Worm (Caenorhabditis elegans) whole organism, young adult: Measurements from ENCODE around the gene hot-1.

Source experiments
- B0019.2 ChIP-seq: fragments of 200-800 bp; sonication (Bioruptor generic); conservative IDR thresholded peaks from 2 replicates; pipeline ENCODE4 v1.3.6; 2022; ENCODE audit warnings: missing genetic modification reagents, missing genetic modification characterization, missing compliant biosample characterization
- B0261.1 ChIP-seq: sonication (generic microtip); optimal IDR thresholded peaks from 2 replicates; lab custom pipeline; 2016; ENCODE audit warnings: mild to moderate bottlenecking, missing genetic modification characterization, moderate library complexity, missing compliant biosample characterization
- F55B11.4 ChIP-seq: sonication (generic microtip); optimal IDR thresholded peaks from 2 replicates; lab custom pipeline; 2016; ENCODE audit warnings: missing compliant biosample characterization, missing genetic modification characterization, borderline replicate concordance; ENCODE audit not compliant: insufficient read depth
- T07F8.4 ChIP-seq: sonication (generic microtip); optimal IDR thresholded peaks from 2 replicates; lab custom pipeline; 2016; ENCODE audit warnings: mild to moderate bottlenecking, missing genetic modification characterization, moderate library complexity, missing compliant biosample characterization
- Y79H2A.3 ChIP-seq: fragments of 200-800 bp; sonication (Bioruptor generic); conservative IDR thresholded peaks from 2 replicates; pipeline ENCODE4 v1.3.6; 2022; ENCODE audit warnings: missing genetic modification reagents, missing genetic modification characterization, missing compliant biosample characterization
- Y95B8A.8 ChIP-seq: fragments of 200-800 bp; sonication (Bioruptor generic); IDR thresholded peaks from 2 replicates; pipeline ENCODE4 v1.3.6; 2022; ENCODE audit warnings: missing genetic modification reagents, missing genetic modification characterization, missing compliant biosample characterization
- akir-1 ChIP-seq: fragments of 200-800 bp; sonication (Bioruptor generic); optimal IDR thresholded peaks from 2 replicates; lab custom pipeline; 2018; ENCODE audit warnings: mild to moderate bottlenecking, missing genetic modification characterization, moderate library complexity, missing compliant biosample characterization
- ama-1 ChIP-seq, 3 experiments: fragments of 150-350 bp in 1 of 3; sonication (generic microtip) in 2 of 3; optimal IDR thresholded peaks; 2 replicates each; lab custom pipeline; 2014 to 2018; ENCODE audit warnings: missing biosample characterization in 2 of 3, missing genetic modification characterization in 2 of 3, missing genetic modification reagents in 2 of 3
- athp-1 ChIP-seq: sonication (generic microtip); optimal IDR thresholded peaks from 2 replicates; lab custom pipeline; 2017; ENCODE audit warnings: mild to moderate bottlenecking, missing genetic modification characterization, missing compliant biosample characterization
- attf-6 ChIP-seq: fragments of 200-800 bp; sonication (Bioruptor generic); IDR thresholded peaks from 2 replicates; pipeline ENCODE4 v1.3.6; 2022; ENCODE audit warnings: missing genetic modification reagents, missing genetic modification characterization, missing compliant biosample characterization
- cebp-1 ChIP-seq, 2 experiments: fragments of 200-800 bp in 1 of 2; sonication (Bioruptor generic) in 1 of 2; sonication (generic microtip) in 1 of 2; IDR thresholded peaks in 1 of 2; optimal IDR thresholded peaks in 1 of 2; 2 replicates each; pipeline versions ENCODE4 v1.3.6 to Lab custom; 2017 to 2022; ENCODE audit warnings: missing compliant biosample characterization in 2 of 2, missing genetic modification characterization in 2 of 2, mild to moderate bottlenecking in 1 of 2, missing genetic modification reagents in 1 of 2, moderate library complexity in 1 of 2
- cebp-2 ChIP-seq: fragments of 200-800 bp; sonication (Bioruptor generic); IDR thresholded peaks from 2 replicates; pipeline ENCODE4 v1.3.6; 2022; ENCODE audit warnings: missing genetic modification characterization, missing compliant biosample characterization
- ceh-100 ChIP-seq: fragments of 200-800 bp; sonication (Bioruptor generic); IDR thresholded peaks from 2 replicates; pipeline ENCODE4 v1.3.6; 2022; ENCODE audit warnings: missing genetic modification reagents, missing genetic modification characterization, missing compliant biosample characterization
- ceh-58 ChIP-seq: fragments of 200-800 bp; sonication (Bioruptor generic); IDR thresholded peaks from 2 replicates; pipeline ENCODE4 v1.3.6; 2022; ENCODE audit warnings: missing genetic modification characterization, missing compliant biosample characterization
- ceh-79 ChIP-seq: sonication (generic microtip); optimal IDR thresholded peaks from 2 replicates; lab custom pipeline; 2017; ENCODE audit warnings: mild to moderate bottlenecking, missing genetic modification characterization, missing compliant biosample characterization
- dpl-1 ChIP-seq: fragments of 150-350 bp; optimal IDR thresholded peaks from 2 replicates; lab custom pipeline; 2014; ENCODE audit warnings: missing biosample characterization, missing genetic modification reagents, missing genetic modification characterization
- egl-18 ChIP-seq: fragments of 200-800 bp; sonication (Bioruptor generic); IDR thresholded peaks from 2 replicates; pipeline ENCODE4 v1.3.6; 2022; ENCODE audit warnings: missing genetic modification reagents, missing genetic modification characterization, missing compliant biosample characterization
- egl-44 ChIP-seq: fragments of 200-800 bp; sonication (Bioruptor generic); IDR thresholded peaks from 2 replicates; pipeline ENCODE4 v1.3.6; 2022; ENCODE audit warnings: missing genetic modification reagents, missing genetic modification characterization, missing compliant biosample characterization
- hlh-12 ChIP-seq: sonication (generic microtip); optimal IDR thresholded peaks from 2 replicates; lab custom pipeline; 2016; ENCODE audit warnings: missing genetic modification characterization, missing compliant biosample characterization
- hmg-1.2 ChIP-seq: fragments of 200-800 bp; sonication (Bioruptor generic); IDR thresholded peaks from 2 replicates; pipeline ENCODE4 v1.3.6; 2022; ENCODE audit warnings: missing genetic modification reagents, missing genetic modification characterization, missing compliant biosample characterization
- hmg-20 ChIP-seq: fragments of 200-800 bp; sonication (Bioruptor generic); IDR thresholded peaks from 2 replicates; pipeline ENCODE4 v1.3.6; 2022; ENCODE audit warnings: missing genetic modification reagents, missing genetic modification characterization, missing compliant biosample characterization
- let-607 ChIP-seq, 2 experiments: fragments of 200-800 bp in 1 of 2; sonication (Bioruptor generic) in 1 of 2; sonication (generic microtip) in 1 of 2; optimal IDR thresholded peaks; 2 replicates each; lab custom pipeline; 2016 to 2018; ENCODE audit warnings: mild to moderate bottlenecking in 2 of 2, missing compliant biosample characterization in 2 of 2, missing genetic modification characterization in 2 of 2, moderate library complexity in 2 of 2, missing genotype in 1 of 2
- lin-35 ChIP-seq, 3 experiments: fragments of 150-350 bp in 2 of 3; sonication (generic microtip) in 1 of 3; optimal IDR thresholded peaks; 2 replicates each; lab custom pipeline; 2014 to 2018; ENCODE audit warnings: missing biosample characterization in 3 of 3, missing genetic modification characterization in 3 of 3, missing genetic modification reagents in 3 of 3
- lin-54 ChIP-seq: fragments of 200-800 bp; sonication (Bioruptor generic); optimal IDR thresholded peaks from 2 replicates; lab custom pipeline; 2018; ENCODE audit warnings: mild to moderate bottlenecking, missing genetic modification characterization, missing compliant biosample characterization
- lir-1 ChIP-seq: fragments of 200-800 bp; sonication (Bioruptor generic); conservative IDR thresholded peaks from 2 replicates; pipeline ENCODE4 v1.3.6; 2022; ENCODE audit warnings: missing genetic modification reagents, missing genetic modification characterization, missing compliant biosample characterization
- madf-10 ChIP-seq: sonication (generic microtip); optimal IDR thresholded peaks from 2 replicates; lab custom pipeline; 2016; ENCODE audit warnings: mild to moderate bottlenecking, missing genetic modification characterization, missing compliant biosample characterization
- madf-3 ChIP-seq: fragments of 200-800 bp; sonication (Bioruptor generic); IDR thresholded peaks from 2 replicates; pipeline ENCODE4 v1.3.6; 2022; ENCODE audit warnings: missing genetic modification reagents, missing genetic modification characterization, missing compliant biosample characterization
- madf-6 ChIP-seq: fragments of 200-800 bp; sonication (Bioruptor generic); IDR thresholded peaks from 2 replicates; pipeline ENCODE4 v1.3.6; 2022; ENCODE audit warnings: missing genetic modification reagents, missing genetic modification characterization, missing compliant biosample characterization
- mes-4 ChIP-seq: sonication (generic microtip); optimal IDR thresholded peaks from 2 replicates; lab custom pipeline; 2016; ENCODE audit warnings: missing genotype, missing genetic modification characterization, missing compliant biosample characterization
- nfya-2 ChIP-seq: fragments of 200-800 bp; sonication (Bioruptor generic); IDR thresholded peaks from 2 replicates; pipeline ENCODE4 v1.3.6; 2022; ENCODE audit warnings: missing genetic modification reagents, missing genetic modification characterization, missing compliant biosample characterization
- nhr-27 ChIP-seq: fragments of 200-800 bp; sonication (Bioruptor generic); optimal IDR thresholded peaks from 2 replicates; lab custom pipeline; 2018; ENCODE audit warnings: mild to moderate bottlenecking, missing genetic modification characterization, moderate library complexity, missing compliant biosample characterization
- pbrm-1 ChIP-seq: fragments of 200-800 bp; sonication (Bioruptor generic); IDR thresholded peaks from 2 replicates; pipeline ENCODE4 v1.3.6; 2022; ENCODE audit warnings: missing genetic modification reagents, missing genetic modification characterization, missing compliant biosample characterization
- rec-8 ChIP-seq, 2 experiments: sonication (generic microtip); optimal IDR thresholded peaks; 2 replicates each; lab custom pipeline; 2016; ENCODE audit warnings: mild to moderate bottlenecking in 2 of 2, missing genetic modification characterization in 2 of 2, missing genetic modification reagents in 2 of 2, missing genotype in 2 of 2, missing biosample characterization in 1 of 2, missing compliant biosample characterization in 1 of 2, moderate library complexity in 1 of 2
- sea-2 ChIP-seq: fragments of 200-800 bp; sonication (Bioruptor generic); IDR thresholded peaks from 2 replicates; pipeline ENCODE4 v1.3.6; 2022; ENCODE audit warnings: missing genetic modification characterization, missing compliant biosample characterization
- snpc-3.4 ChIP-seq: sonication (generic microtip); optimal IDR thresholded peaks from 2 replicates; lab custom pipeline; 2017; ENCODE audit warnings: missing genetic modification characterization, mild to moderate bottlenecking, missing compliant biosample characterization, antibody characterized with exemption, moderate library complexity, missing genotype, missing genetic modification reagents
- sptf-2 ChIP-seq: fragments of 200-800 bp; sonication (Bioruptor generic); optimal IDR thresholded peaks from 2 replicates; lab custom pipeline; 2018; ENCODE audit warnings: mild to moderate bottlenecking, missing genetic modification characterization, missing compliant biosample characterization
- tbx-9 ChIP-seq: sonication (generic microtip); optimal IDR thresholded peaks from 2 replicates; lab custom pipeline; 2016; ENCODE audit warnings: borderline replicate concordance, missing genetic modification characterization, inconsistent platforms, missing compliant biosample characterization
- unc-62 ChIP-seq: fragments of 150-350 bp; optimal IDR thresholded peaks from 2 replicates; lab custom pipeline; 2014; ENCODE audit warnings: missing biosample characterization, missing genetic modification reagents, missing genetic modification characterization
- xnd-1 ChIP-seq: sonication (generic microtip); optimal IDR thresholded peaks from 2 replicates; lab custom pipeline; 2016; ENCODE audit warnings: missing genotype, missing genetic modification reagents, missing genetic modification characterization, missing compliant biosample characterization
- zfh-2 ChIP-seq: fragments of 200-800 bp; sonication (Bioruptor generic); conservative IDR thresholded peaks from 2 replicates; pipeline ENCODE4 v1.3.6; 2022; ENCODE audit warnings: missing genetic modification reagents, missing genetic modification characterization, missing compliant biosample characterization
- ztf-25 ChIP-seq: fragments of 200-800 bp; sonication (Bioruptor generic); IDR thresholded peaks from 2 replicates; pipeline ENCODE4 v1.3.6; 2022; ENCODE audit warnings: missing genetic modification reagents, missing genetic modification characterization, missing compliant biosample characterization
- ztf-28 ChIP-seq: fragments of 200-800 bp; sonication (Bioruptor generic); IDR thresholded peaks from 2 replicates; pipeline ENCODE4 v1.3.6; 2022; ENCODE audit warnings: missing genetic modification reagents, missing genetic modification characterization, missing compliant biosample characterization
- ztf-3 ChIP-seq: fragments of 200-800 bp; sonication (Bioruptor generic); optimal IDR thresholded peaks from 2 replicates; lab custom pipeline; 2018; ENCODE audit warnings: mild to moderate bottlenecking, missing genetic modification characterization, missing compliant biosample characterization

The hot-1 gene

DNA sequence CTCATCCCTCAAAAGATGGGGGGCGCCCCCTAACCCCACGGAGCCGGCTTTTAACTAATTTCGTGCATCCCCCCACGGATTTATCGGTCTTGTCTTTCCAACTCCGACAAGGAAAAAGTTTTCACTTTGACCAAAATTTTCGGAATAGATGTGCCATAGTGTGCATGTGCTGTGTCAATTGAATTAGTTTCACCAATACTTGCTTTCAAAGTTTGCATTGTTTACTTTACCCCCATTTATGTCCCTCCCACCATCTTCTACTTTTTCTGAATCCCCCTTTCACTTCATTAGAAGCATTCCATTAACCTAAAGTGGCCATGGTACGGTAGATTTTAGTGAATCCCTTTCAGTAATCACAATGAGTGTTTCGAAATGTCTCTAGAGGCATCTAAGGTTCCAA is 3.2 kb upstream of the hot-1 start:
- TF ChIP-seq madf-3 (GFP tag; lab: Robert Waterston, UW) (0 out of 2 replicates have a peak, but pooled peaks have one; percentile 32), ztf-28 (GFP tag; lab: Robert Waterston, UW) (0 out of 2 replicates have a peak, but pooled peaks have one; percentile 13), let-607 (tag; optimal IDR thresholded peaks at IDR 0.05; lab: Kevin White, UChicago) (no peak), tbx-9 (tag; lab: Kevin White, UChicago) (no peak), ceh-58 (GFP tag; lab: Robert Waterston, UW) (no peak), rec-8 (tag; optimal IDR thresholded peaks at IDR 0.05; lab: Kevin White, UChicago) (no peak)
- TF ChIP-seq, all 124 proteins: peak for 2

DNA sequence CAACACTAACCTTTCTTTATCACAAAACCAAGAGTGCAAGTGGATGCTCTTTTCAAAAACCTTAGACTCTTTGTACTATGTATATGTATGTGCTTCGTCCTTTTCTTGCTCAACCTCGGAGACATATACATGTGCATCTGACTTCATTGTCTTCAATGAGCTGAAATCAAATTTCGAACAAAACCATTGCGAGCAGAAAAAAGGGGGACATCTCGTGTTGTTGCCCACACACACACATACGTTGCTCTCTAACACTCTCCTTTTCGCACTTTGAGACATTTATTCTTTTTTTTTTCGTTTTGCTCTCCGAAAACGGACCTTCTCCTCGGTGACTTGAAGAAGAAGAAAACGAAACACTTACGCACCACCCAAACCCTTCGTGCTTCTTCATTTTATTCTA is 624 bp upstream of the hot-1 start:
- TF ChIP-seq cebp-1 (GFP tag; IDR thresholded peaks at IDR 0.05; lab: Robert Waterston, UW) (no peak), cebp-1 (tag; optimal IDR thresholded peaks at IDR 0.05; lab: Kevin White, UChicago) (no peak), akir-1 (GFP tag; lab: Kevin White, UChicago) (no peak), Y95B8A.8 (GFP tag; lab: Robert Waterston, UW) (no peak), hmg-1.2 (GFP tag; lab: Robert Waterston, UW) (no peak), athp-1 (tag; lab: Kevin White, UChicago) (no peak), madf-6 (GFP tag; lab: Robert Waterston, UW) (no peak), Y79H2A.3 (GFP tag; lab: Robert Waterston, UW) (no peak), attf-6 (GFP tag; lab: Robert Waterston, UW) (no peak), mes-4 (tag; lab: Kevin White, UChicago) (no peak), sptf-2 (GFP tag; lab: Kevin White, UChicago) (no peak), lin-35 (GFP tag; optimal IDR thresholded peaks at IDR 0.05; lab: Kevin White, UChicago) (no peak), madf-10 (no peak), unc-62 (GFP tag; lab: Kevin White, UChicago) (no peak), lin-54 (GFP tag; lab: Kevin White, UChicago) (no peak), ceh-100 (GFP tag; lab: Robert Waterston, UW) (no peak), pbrm-1 (GFP tag; lab: Robert Waterston, UW) (no peak), ztf-25 (GFP tag; lab: Robert Waterston, UW) (no peak), egl-44 (no peak)

DNA sequence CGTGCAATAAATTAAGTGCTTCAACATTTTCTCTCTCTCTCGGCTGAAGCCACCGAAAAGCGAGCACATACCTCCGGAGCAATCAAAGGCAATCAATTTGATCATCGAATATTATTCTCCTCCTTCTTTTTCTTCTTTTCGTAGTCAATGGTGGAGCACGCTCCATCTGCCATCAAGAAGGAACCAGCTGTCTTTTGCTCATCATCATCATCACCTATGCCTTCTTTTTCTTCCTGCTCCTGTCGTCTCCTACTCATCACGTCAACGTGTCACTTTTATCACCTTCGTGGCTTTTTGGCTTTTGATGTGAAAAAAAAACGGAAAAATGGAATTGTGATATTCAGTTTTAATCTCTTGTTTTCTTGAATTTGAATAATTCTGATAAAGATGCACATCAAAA is 4.7 kb downstream of the hot-1 start:
- no peak for TF ChIP-seq hlh-12
- no peak for TF ChIP-seq ama-1 (optimal IDR thresholded peaks at IDR 0.05; lab: Kevin White, UChicago)
- no peak for TF ChIP-seq ama-1 (GFP tag; optimal IDR thresholded peaks at IDR 0.05; lab: Kevin White, UChicago)
- no peak for TF ChIP-seq xnd-1 (tag; lab: Kevin White, UChicago)
- no peak for TF ChIP-seq hmg-20
- no peak for TF ChIP-seq F55B11.4 (tag; lab: Kevin White, UChicago)
- TF ChIP-seq mes-4 (tag; lab: Kevin White, UChicago), result no peak
- TF ChIP-seq ceh-79 (tag; lab: Kevin White, UChicago), result no peak
- TF ChIP-seq egl-18 (GFP tag; lab: Robert Waterston, UW), result no peak
- TF ChIP-seq B0261.1 (tag; lab: Kevin White, UChicago), result no peak
- no peak for TF ChIP-seq B0019.2 (GFP tag; lab: Robert Waterston, UW)

DNA sequence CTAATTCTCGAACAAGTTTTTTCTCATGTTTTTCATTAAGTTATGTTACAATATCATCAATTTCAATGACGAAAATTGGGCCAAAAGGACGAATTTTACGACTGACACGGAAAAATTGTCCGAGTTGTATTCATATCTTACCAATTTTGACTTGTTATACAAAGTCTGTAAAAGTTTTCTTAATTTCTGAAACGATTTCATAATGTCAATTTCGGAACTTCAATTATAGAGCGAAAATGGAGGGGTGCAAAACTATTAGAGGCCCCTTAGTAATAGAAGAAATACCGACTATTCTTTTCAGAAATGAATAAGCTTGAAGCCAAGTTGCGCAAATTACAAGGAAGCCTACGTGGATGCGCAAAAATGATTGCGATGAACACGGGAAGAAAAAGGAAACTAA is 10.7 kb downstream of the hot-1 start, which contains the start of gene F43D2.3:
TSS of gene F43D2.3 (plus strand) at position 301 of the 400 bp plus-strand sequence.
- TF ChIP-seq lir-1 (no peak), dpl-1 (GFP tag; lab: Kevin White, UChicago) (no peak), lin-54 (GFP tag; lab: Kevin White, UChicago) (no peak), sea-2 (no peak), ama-1 (optimal IDR thresholded peaks at IDR 0.05; lab: Kevin White, UChicago) (no peak), ama-1 (GFP tag; optimal IDR thresholded peaks at IDR 0.05; lab: Kevin White, UChicago) (no peak), B0261.1 (tag; lab: Kevin White, UChicago) (no peak), nfya-2 (GFP tag; lab: Robert Waterston, UW) (no peak), zfh-2 (GFP tag; lab: Robert Waterston, UW) (no peak), ztf-3 (GFP tag; lab: Kevin White, UChicago) (no peak), cebp-2 (GFP tag; lab: Robert Waterston, UW) (no peak), nhr-27 (no peak), ztf-25 (GFP tag; lab: Robert Waterston, UW) (no peak), madf-6 (GFP tag; lab: Robert Waterston, UW) (no peak), snpc-3.4 (tag; lab: Kevin White, UChicago) (no peak), T07F8.4 (no peak)
